Fruit fly (Drosophila melanogaster) whole organism, adult: Measurements from ENCODE around the gene EMC5.
A peak's percentile ranks its signal among the peaks of the same experiment; 100 is the strongest.

Experiments used
- CG12768 ChIP-seq: fragments of 200-800 bp; sonication (Bioruptor generic); optimal IDR thresholded peaks from 2 replicates; lab custom pipeline; 2017; ENCODE audit warnings: missing biosample characterization, missing genetic modification characterization, mild to moderate bottlenecking, moderate library complexity, missing genetic modification reagents
- CG1620 ChIP-seq: fragments of 200-800 bp; sonication (Bioruptor generic); optimal IDR thresholded peaks from 2 replicates; lab custom pipeline; 2016; ENCODE audit warnings: missing biosample characterization, missing genetic modification characterization

dm6 chr2L:18954255-18954715, 33.2 kb upstream of the EMC5 start, which contains the start of gene CG10621:
- TF ChIP-seq CG1620 (GFP tag; lab: Kevin White, UChicago), result no peak
- peak; percentile 41 for TF ChIP-seq CG12768 (GFP tag; lab: Kevin White, UChicago)
